In the genomic region with DNA sequence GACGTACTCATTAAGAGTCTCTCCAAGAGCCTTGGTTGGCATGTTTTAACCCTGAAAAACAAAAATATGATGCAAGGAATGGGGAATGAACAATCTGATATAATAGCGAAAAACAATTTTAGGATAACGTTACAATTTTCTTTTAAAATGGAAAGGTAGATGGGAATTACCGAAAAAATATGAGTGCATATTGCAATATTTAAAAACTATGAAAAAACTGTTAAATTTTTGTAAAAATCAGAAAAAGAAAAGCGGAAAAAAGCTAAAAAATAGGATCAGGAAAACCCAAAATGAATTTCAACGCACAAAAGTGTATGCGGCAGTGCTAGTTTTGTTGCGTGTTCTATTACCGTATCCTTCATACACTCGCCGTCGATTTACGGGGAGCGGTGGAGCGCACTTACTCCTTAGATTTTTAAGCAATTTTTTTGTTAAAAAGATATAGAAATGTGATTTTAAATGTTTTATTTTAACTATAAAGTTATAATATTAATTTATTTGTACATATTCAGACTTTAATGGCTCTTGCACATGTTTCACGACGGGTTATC, we compare ENCODE assay signal across 5 worm cellular contexts.
TF ChIP-seq lines count a peak whose summit lies in the region.

A gene (minus strand): TSS at position 51 of the 551 bp plus-strand sequence.
A gene (plus strand): TSS at position 513 of the 551 bp plus-strand sequence.

TF ChIP-seq in whole organism, L1 larva, 84 proteins besides CTCF, POLR2A, EP300 and RAD21 (continues in another document):
- peak; percentile 100 for TF ChIP-seq dsc-1 (tag; optimal IDR thresholded peaks at IDR 0.05; lab: Kevin White, UChicago)
- TF ChIP-seq egl-27 (tag; optimal IDR thresholded peaks at IDR 0.05; lab: Kevin White, UChicago) = peak; percentile 93 to 98
- TF ChIP-seq mdl-1 (tag; optimal IDR thresholded peaks at IDR 0.05; lab: Kevin White, UChicago) = peak in 1 of 2 experiments; percentile 98
- TF ChIP-seq xbp-1 (tag; optimal IDR thresholded peaks at IDR 0.05; lab: Kevin White, UChicago) = peak; percentile 100
- TF ChIP-seq unc-30 (tag; optimal IDR thresholded peaks at IDR 0.05; lab: Kevin White, UChicago) = peak; percentile 91
- TF ChIP-seq nhr-90 (tag; optimal IDR thresholded peaks at IDR 0.05; lab: Kevin White, UChicago; ENCODE audit: poor library complexity) = peak; percentile 100
- TF ChIP-seq C16A3.4 (tag; optimal IDR thresholded peaks at IDR 0.05; lab: Kevin White, UChicago) = peak; percentile 100
- TF ChIP-seq jun-1 (tag; optimal IDR thresholded peaks at IDR 0.05; lab: Kevin White, UChicago) = peak; percentile 99
- TF ChIP-seq lin-15B (tag; optimal IDR thresholded peaks at IDR 0.05; lab: Kevin White, UChicago) = peak; percentile 100
- TF ChIP-seq alr-1 (tag; optimal IDR thresholded peaks at IDR 0.05; lab: Kevin White, UChicago; ENCODE audit: borderline replicate concordance) = no peak
- peak; percentile 97 to 98 for TF ChIP-seq efl-1 (optimal IDR thresholded peaks at IDR 0.05; lab: Kevin White, UChicago)
- peak; percentile 91 to 99 for TF ChIP-seq efl-1 (GFP tag; optimal IDR thresholded peaks at IDR 0.05 in 1 of 2; lab: Kevin White, UChicago)
- peak; percentile 98 for TF ChIP-seq nhr-11 (tag; optimal IDR thresholded peaks at IDR 0.05; lab: Kevin White, UChicago)
- TF ChIP-seq dpl-1 (GFP tag; optimal IDR thresholded peaks at IDR 0.05; lab: Kevin White, UChicago) = peak; percentile 94 to 96 (median 96)
- peak; percentile 92 to 100 for TF ChIP-seq ztf-11 (tag; optimal IDR thresholded peaks at IDR 0.05; lab: Kevin White, UChicago)

TF ChIP-seq in whole organism, L3 larva, 47 proteins besides CTCF, POLR2A, EP300 and RAD21 (continues in another document):
- TF ChIP-seq nhr-76 (tag; optimal IDR thresholded peaks at IDR 0.05; lab: Kevin White, UChicago) (peak; percentile 90), pha-4 (tag; optimal IDR thresholded peaks at IDR 0.05; lab: Kevin White, UChicago) (peak; percentile 100), zag-1 (tag; optimal IDR thresholded peaks at IDR 0.05; lab: Kevin White, UChicago) (peak; percentile 87), aly-2 (tag; optimal IDR thresholded peaks at IDR 0.05; lab: Kevin White, UChicago) (peak; percentile 97), sea-2 (GFP tag; optimal IDR thresholded peaks at IDR 0.05; lab: Kevin White, UChicago) (peak; percentile 85), fos-1 (tag; optimal IDR thresholded peaks at IDR 0.05; lab: Kevin White, UChicago) (peak; percentile 94), tbx-2 (tag; optimal IDR thresholded peaks at IDR 0.05; lab: Kevin White, UChicago) (peak; percentile 98), ama-1 (optimal IDR thresholded peaks at IDR 0.05; lab: Kevin White, UChicago) (peak; percentile 91), skn-1 (tag; optimal IDR thresholded peaks at IDR 0.05; lab: Kevin White, UChicago) (peak; percentile 97), lsy-12 (tag; optimal IDR thresholded peaks at IDR 0.05; lab: Kevin White, UChicago) (peak; percentile 100), fkh-10 (GFP tag; optimal IDR thresholded peaks at IDR 0.05; lab: Kevin White, UChicago) (peak; percentile 100), hmg-11 (tag; optimal IDR thresholded peaks at IDR 0.05; lab: Kevin White, UChicago) (peak; percentile 100), nhr-11 (tag; optimal IDR thresholded peaks at IDR 0.05; lab: Kevin White, UChicago) (peak; percentile 98), mml-1 (tag; optimal IDR thresholded peaks at IDR 0.05; lab: Kevin White, UChicago) (no peak), elt-3 (tag; optimal IDR thresholded peaks at IDR 0.05; lab: Kevin White, UChicago) (peak; percentile 94 to 97 (median 94)), lin-39 (tag; optimal IDR thresholded peaks at IDR 0.05; lab: Kevin White, UChicago) (peak; percentile 99), ceh-28 (tag; optimal IDR thresholded peaks at IDR 0.05; lab: Kevin White, UChicago) (peak; percentile 98)

TF ChIP-seq in whole organism, early embryonic, 17 proteins besides CTCF, POLR2A, EP300 and RAD21:
- TF ChIP-seq ceh-36 (tag; optimal IDR thresholded peaks at IDR 0.05; lab: Kevin White, UChicago) (peak; percentile 85), ets-7 (tag; optimal IDR thresholded peaks at IDR 0.05; lab: Kevin White, UChicago) (peak; percentile 54), ceh-13 (GFP tag; optimal IDR thresholded peaks at IDR 0.05; lab: Kevin White, UChicago) (peak; percentile 63), F13C5.2 (tag; optimal IDR thresholded peaks at IDR 0.05; lab: Kevin White, UChicago) (peak; percentile 99), pes-1 (GFP tag; IDR thresholded peaks at IDR 0.05; lab: Robert Waterston, UW) (peak; percentile 81), flt-1 (GFP tag; IDR thresholded peaks at IDR 0.05; lab: Robert Waterston, UW) (peak; percentile 84), B0310.2 (tag; optimal IDR thresholded peaks at IDR 0.05; lab: Kevin White, UChicago) (peak; percentile 49), sea-1 (GFP tag; conservative IDR thresholded peaks at IDR 0.05; lab: Robert Waterston, UW) (peak; percentile 87), ama-1 (optimal IDR thresholded peaks at IDR 0.05; lab: Kevin White, UChicago) (no peak), tra-4 (tag; optimal IDR thresholded peaks at IDR 0.05; lab: Kevin White, UChicago) (peak; percentile 73), tbx-11 (GFP tag; IDR thresholded peaks at IDR 0.05; lab: Robert Waterston, UW) (peak; percentile 78), hmg-4 (GFP tag; optimal IDR thresholded peaks at IDR 0.05; lab: Kevin White, UChicago) (peak; percentile 81), scrt-1 (GFP tag; IDR thresholded peaks at IDR 0.05; lab: Robert Waterston, UW) (peak; percentile 80), hmbx-1 (tag; optimal IDR thresholded peaks at IDR 0.05; lab: Kevin White, UChicago) (peak; percentile 75), hnd-1 (tag; optimal IDR thresholded peaks at IDR 0.05; lab: Kevin White, UChicago) (peak; percentile 72), tbx-37 (GFP tag; conservative IDR thresholded peaks at IDR 0.05; lab: Robert Waterston, UW) (peak; percentile 76), aly-1 (tag; optimal IDR thresholded peaks at IDR 0.05; lab: Kevin White, UChicago) (no peak)
TF ChIP-seq in whole organism, early embryonic: peak in this region for 15.

TF ChIP-seq in whole organism, midembryonic, 9 proteins besides CTCF, POLR2A, EP300 and RAD21:
- TF ChIP-seq ztf-29 (GFP tag; IDR thresholded peaks at IDR 0.05; lab: Robert Waterston, UW) = peak; percentile 85
- 0 out of 2 replicates have a peak, but pooled peaks have one; percentile 31 for TF ChIP-seq ref-1 (GFP tag; conservative IDR thresholded peaks at IDR 0.05; lab: Robert Waterston, UW)
- peak; percentile 58; the same call in 1 of the 2 replicates for TF ChIP-seq tab-1 (GFP tag; IDR thresholded peaks at IDR 0.05; lab: Robert Waterston, UW)
- peak; percentile 75 for TF ChIP-seq T22C8.4 (GFP tag; IDR thresholded peaks at IDR 0.05; lab: Robert Waterston, UW)
- TF ChIP-seq cog-1 (tag; optimal IDR thresholded peaks at IDR 0.05; lab: Kevin White, UChicago) = peak; percentile 99
- TF ChIP-seq klf-2 (GFP tag; conservative IDR thresholded peaks at IDR 0.05; lab: Robert Waterston, UW) = peak; percentile 41; the same call in 1 of the 2 replicates
- peak; percentile 94 for TF ChIP-seq flt-1 (GFP tag; IDR thresholded peaks at IDR 0.05; lab: Robert Waterston, UW)
- TF ChIP-seq med-1 (GFP tag; optimal IDR thresholded peaks at IDR 0.05; lab: Kevin White, UChicago; ENCODE audit: insufficient read depth) = peak; percentile 36
- peak; percentile 95 for TF ChIP-seq ztf-23 (GFP tag; IDR thresholded peaks at IDR 0.05; lab: Robert Waterston, UW)

TF ChIP-seq in whole organism, young adult, 124 proteins besides CTCF, POLR2A, EP300 and RAD21 (continues in another document):
- TF ChIP-seq F23B12.7 (tag; optimal IDR thresholded peaks at IDR 0.05; lab: Kevin White, UChicago; ENCODE audit: insufficient read depth) = peak; percentile 99
- TF ChIP-seq ccch-3 (GFP tag; optimal IDR thresholded peaks at IDR 0.05; lab: Kevin White, UChicago) = peak; percentile 68
- TF ChIP-seq snpc-4 (GFP tag; optimal IDR thresholded peaks at IDR 0.05; lab: Kevin White, UChicago) = peak; percentile 95
- TF ChIP-seq snpc-4 (tag; optimal IDR thresholded peaks at IDR 0.05; lab: Kevin White, UChicago) = peak; percentile 95 to 97 (median 96)
- TF ChIP-seq athp-1 (tag; optimal IDR thresholded peaks at IDR 0.05; lab: Kevin White, UChicago) = peak; percentile 100
- TF ChIP-seq sptf-2 (GFP tag; optimal IDR thresholded peaks at IDR 0.05; lab: Kevin White, UChicago) = peak; percentile 84
- peak; percentile 99 for TF ChIP-seq ekl-4 (GFP tag; IDR thresholded peaks at IDR 0.05; lab: Robert Waterston, UW)
- TF ChIP-seq madf-8 (GFP tag; conservative IDR thresholded peaks at IDR 0.05; lab: Robert Waterston, UW) = peak; percentile 94
- TF ChIP-seq hrde-1 (tag; optimal IDR thresholded peaks at IDR 0.05; lab: Kevin White, UChicago; ENCODE audit: borderline replicate concordance) = peak; percentile 97
- peak; percentile 99 for TF ChIP-seq K12H6.12 (tag; optimal IDR thresholded peaks at IDR 0.05; lab: Kevin White, UChicago)
- TF ChIP-seq attf-6 (GFP tag; IDR thresholded peaks at IDR 0.05; lab: Robert Waterston, UW) = peak; percentile 94
- peak; percentile 98 for TF ChIP-seq snpc-3.4 (tag; optimal IDR thresholded peaks at IDR 0.05; lab: Kevin White, UChicago)
- TF ChIP-seq F10E7.11 (tag; optimal IDR thresholded peaks at IDR 0.05; lab: Kevin White, UChicago) = peak; percentile 93
- peak; percentile 96 for TF ChIP-seq Y67H2A.10 (GFP tag; conservative IDR thresholded peaks at IDR 0.05; lab: Robert Waterston, UW)
- peak; percentile 88 for TF ChIP-seq mes-4 (tag; optimal IDR thresholded peaks at IDR 0.05; lab: Kevin White, UChicago)
- peak; percentile 99 for TF ChIP-seq lin-40 (tag; optimal IDR thresholded peaks at IDR 0.05; lab: Kevin White, UChicago)
- no peak for TF ChIP-seq hlh-26 (GFP tag; conservative IDR thresholded peaks at IDR 0.05; lab: Robert Waterston, UW)
- TF ChIP-seq Y53F4B.3 (GFP tag; IDR thresholded peaks at IDR 0.05; lab: Robert Waterston, UW) = peak; percentile 91
- TF ChIP-seq B0336.3 (GFP tag; IDR thresholded peaks at IDR 0.05; lab: Robert Waterston, UW) = peak; percentile 100
- peak; percentile 80 for TF ChIP-seq akir-1 (GFP tag; optimal IDR thresholded peaks at IDR 0.05; lab: Kevin White, UChicago)
- TF ChIP-seq lin-26 (GFP tag; IDR thresholded peaks at IDR 0.05; lab: Robert Waterston, UW) = peak; percentile 90
- TF ChIP-seq lsl-1 (GFP tag; optimal IDR thresholded peaks at IDR 0.05; lab: Kevin White, UChicago) = peak; percentile 100
- peak; percentile 99 for TF ChIP-seq F37B4.10 (GFP tag; IDR thresholded peaks at IDR 0.05; lab: Robert Waterston, UW)
- TF ChIP-seq let-607 (tag; optimal IDR thresholded peaks at IDR 0.05; lab: Kevin White, UChicago) = peak; percentile 95 to 97
- TF ChIP-seq F57C9.4 (tag; optimal IDR thresholded peaks at IDR 0.05; lab: Kevin White, UChicago) = peak; percentile 97
- no peak; the same call in 1 of the 2 replicates for TF ChIP-seq aptf-2 (GFP tag; conservative IDR thresholded peaks at IDR 0.05; lab: Robert Waterston, UW)
- TF ChIP-seq C17E4.6 (GFP tag; IDR thresholded peaks at IDR 0.05; lab: Robert Waterston, UW) = peak; percentile 99
- TF ChIP-seq Y56A3A.18 (GFP tag; IDR thresholded peaks at IDR 0.05; lab: Robert Waterston, UW) = peak; percentile 99
- peak; percentile 97 for TF ChIP-seq B0019.2 (GFP tag; conservative IDR thresholded peaks at IDR 0.05; lab: Robert Waterston, UW)
